Fruit fly (Drosophila melanogaster): Measurements from ENCODE around the gene Gr93c.

Gr93c gene

dm6 chr3R:21838505-21838956 lies 6.5 kb downstream of the Gr93c start (continued):
- TF ChIP-seq corto (GFP tag; optimal IDR thresholded peaks at IDR 0.05) = no peak
- TF ChIP-seq Atf6 (GFP tag; IDR thresholded peaks at IDR 0.05) = no peak
- no peak for TF ChIP-seq Dek (tag; optimal IDR thresholded peaks at IDR 0.05)
- no peak for TF ChIP-seq gsb-n (tag; optimal IDR thresholded peaks at IDR 0.05)
- no peak for TF ChIP-seq CG31224 (GFP tag; IDR thresholded peaks at IDR 0.05)
- TF ChIP-seq sug (tag; optimal IDR thresholded peaks at IDR 0.05) = no peak
- TF ChIP-seq da (GFP tag; optimal IDR thresholded peaks at IDR 0.05) = no peak
- TF ChIP-seq CG1832 (GFP tag; optimal IDR thresholded peaks at IDR 0.05) = no peak
- no peak for TF ChIP-seq Sin3A (optimal IDR thresholded peaks at IDR 0.05)
- TF ChIP-seq dpn (GFP tag; optimal IDR thresholded peaks at IDR 0.05) = no peak
- no peak for TF ChIP-seq z (GFP tag; IDR thresholded peaks at IDR 0.05)
- no peak for TF ChIP-seq CG5953 (GFP tag; IDR thresholded peaks at IDR 0.05)
- peak; percentile 17 for TF ChIP-seq CG12659 (GFP tag; optimal IDR thresholded peaks at IDR 0.05)
- TF ChIP-seq abd-A (tag; optimal IDR thresholded peaks at IDR 0.05) = no peak
- peak; percentile 39 for TF ChIP-seq pum (GFP tag; optimal IDR thresholded peaks at IDR 0.05)
- no peak for TF ChIP-seq CG4360 (GFP tag; IDR thresholded peaks at IDR 0.05)
- no peak for TF ChIP-seq Sry-β (GFP tag; optimal IDR thresholded peaks at IDR 0.05)
- peak; percentile 10 for TF ChIP-seq Med (GFP tag)
- TF ChIP-seq CkIIα-i1 (GFP tag; IDR thresholded peaks at IDR 0.05) = no peak
- no peak; the same call in 1 of the 2 replicates for TF ChIP-seq Ada2b (GFP tag; IDR thresholded peaks at IDR 0.05)
- TF ChIP-seq sr (GFP tag; IDR thresholded peaks at IDR 0.05) = no peak
- no peak for TF ChIP-seq HHEX (GFP tag; optimal IDR thresholded peaks at IDR 0.05)
- TF ChIP-seq E2f1 (GFP tag; IDR thresholded peaks at IDR 0.05) = no peak
- no peak for TF ChIP-seq lab (GFP tag; optimal IDR thresholded peaks at IDR 0.05)
- TF ChIP-seq eve (GFP tag; optimal IDR thresholded peaks at IDR 0.05) = peak in 1 of 2 experiments; percentile 83
- no peak for TF ChIP-seq Doc3 (GFP tag; IDR thresholded peaks at IDR 0.05; ENCODE audit: partially characterized antibody)
- TF ChIP-seq NK7.1 (GFP tag; optimal IDR thresholded peaks at IDR 0.05) = no peak
- TF ChIP-seq Tbp (GFP tag; optimal IDR thresholded peaks at IDR 0.05) = no peak
- peak; percentile 43 for TF ChIP-seq Sox100B (GFP tag; optimal IDR thresholded peaks at IDR 0.05)
- TF ChIP-seq crol (GFP tag; IDR thresholded peaks at IDR 0.05) = no peak
- TF ChIP-seq cas (GFP tag; IDR thresholded peaks at IDR 0.05) = no peak
- no peak for TF ChIP-seq CG13287 (GFP tag; IDR thresholded peaks at IDR 0.05; ENCODE audit: partially characterized antibody)
- TF ChIP-seq CG7745 (tag; optimal IDR thresholded peaks at IDR 0.05) = no peak
- no peak for TF ChIP-seq pzg (GFP tag; optimal IDR thresholded peaks at IDR 0.05)
- no peak for TF ChIP-seq CG3281 (GFP tag; optimal IDR thresholded peaks at IDR 0.05)
- TF ChIP-seq h (optimal IDR thresholded peaks at IDR 0.05) = no peak
- TF ChIP-seq CG2120 (GFP tag; optimal IDR thresholded peaks at IDR 0.05) = no peak
- TF ChIP-seq sob (GFP tag; IDR thresholded peaks at IDR 0.05) = no peak
- no peak for TF ChIP-seq sc (optimal IDR thresholded peaks at IDR 0.05)
- TF ChIP-seq sc (GFP tag; optimal IDR thresholded peaks at IDR 0.05) = no peak
- peak; percentile 73 for TF ChIP-seq CG17361 (GFP tag; IDR thresholded peaks at IDR 0.05)
- TF ChIP-seq CG42726 (GFP tag; IDR thresholded peaks at IDR 0.05; ENCODE audit: partially characterized antibody) = no peak
- TF ChIP-seq esg (GFP tag; conservative IDR thresholded peaks at IDR 0.05) = no peak
- no peak for TF ChIP-seq HLH54F (GFP tag; optimal IDR thresholded peaks at IDR 0.05)
- no peak for TF ChIP-seq CG3995 (GFP tag; optimal IDR thresholded peaks at IDR 0.05)
- TF ChIP-seq fd102C (GFP tag; optimal IDR thresholded peaks at IDR 0.05) = no peak
- TF ChIP-seq CrebB (tag; optimal IDR thresholded peaks at IDR 0.05) = no peak
- TF ChIP-seq CG18476 (GFP tag; optimal IDR thresholded peaks at IDR 0.05) = no peak
- no peak for TF ChIP-seq CG8290 (GFP tag; optimal IDR thresholded peaks at IDR 0.05)
- peak in 1 of 2 experiments; percentile 6 for TF ChIP-seq CG8290 (tag; optimal IDR thresholded peaks at IDR 0.05)

All from whole organism, embryonic.